Worm (Caenorhabditis elegans) whole organism, young adult: ENCODE measurements around the gene srz-54.

Source experiments
- B0035.1 ChIP-seq: sonication (generic microtip); optimal IDR thresholded peaks from 2 replicates; lab custom pipeline; 2016; ENCODE audit warnings: missing genetic modification characterization, mild to moderate bottlenecking, missing compliant biosample characterization, missing genotype, missing genetic modification reagents
- C17E4.6 ChIP-seq: fragments of 200-800 bp; sonication (Bioruptor generic); IDR thresholded peaks from 2 replicates; pipeline ENCODE4 v1.3.6; 2022; ENCODE audit warnings: missing genetic modification reagents, missing genetic modification characterization, missing compliant biosample characterization
- F37B4.10 ChIP-seq: fragments of 200-800 bp; sonication (Bioruptor generic); IDR thresholded peaks from 2 replicates; pipeline ENCODE4 v1.3.6; 2022; ENCODE audit warnings: missing genetic modification characterization, missing compliant biosample characterization
- F49E8.2 ChIP-seq: sonication (generic microtip); optimal IDR thresholded peaks from 3 replicates; lab custom pipeline; 2017; ENCODE audit warnings: missing genetic modification characterization, mild to moderate bottlenecking, missing compliant biosample characterization, antibody characterized with exemption, moderate library complexity; ENCODE audit not compliant: insufficient read depth
- ama-1 ChIP-seq, 3 experiments: fragments of 150-350 bp in 1 of 3; sonication (generic microtip) in 2 of 3; optimal IDR thresholded peaks; 2 replicates each; lab custom pipeline; 2014 to 2018; ENCODE audit warnings: missing biosample characterization in 2 of 3, missing genetic modification characterization in 2 of 3, missing genetic modification reagents in 2 of 3
- ceh-58 ChIP-seq: fragments of 200-800 bp; sonication (Bioruptor generic); IDR thresholded peaks from 2 replicates; pipeline ENCODE4 v1.3.6; 2022; ENCODE audit warnings: missing genetic modification characterization, missing compliant biosample characterization
- ekl-4 ChIP-seq: fragments of 200-800 bp; sonication (Bioruptor generic); IDR thresholded peaks from 2 replicates; pipeline ENCODE4 v1.3.6; 2022; ENCODE audit warnings: missing genetic modification reagents, missing genetic modification characterization, missing compliant biosample characterization
- madf-10 ChIP-seq: sonication (generic microtip); optimal IDR thresholded peaks from 2 replicates; lab custom pipeline; 2016; ENCODE audit warnings: mild to moderate bottlenecking, missing genetic modification characterization, missing compliant biosample characterization
- mxl-1 ChIP-seq: sonication (generic microtip); optimal IDR thresholded peaks from 2 replicates; lab custom pipeline; 2016; ENCODE audit warnings: missing genetic modification characterization, missing compliant biosample characterization
- nfya-1 ChIP-seq: sonication (generic microtip); optimal IDR thresholded peaks from 2 replicates; lab custom pipeline; 2017; ENCODE audit warnings: antibody characterized with exemption, missing compliant biosample characterization, missing genetic modification characterization, borderline replicate concordance; ENCODE audit not compliant: insufficient read depth
- pha-4 ChIP-seq: fragments of 150-350 bp; sonication (generic microtip); optimal IDR thresholded peaks from 2 replicates; lab custom pipeline; 2014; ENCODE audit warnings: missing biosample characterization, missing genetic modification reagents, missing genetic modification characterization
- xnd-1 ChIP-seq: sonication (generic microtip); optimal IDR thresholded peaks from 2 replicates; lab custom pipeline; 2016; ENCODE audit warnings: missing genotype, missing genetic modification reagents, missing genetic modification characterization, missing compliant biosample characterization
- ztf-25 ChIP-seq: fragments of 200-800 bp; sonication (Bioruptor generic); IDR thresholded peaks from 2 replicates; pipeline ENCODE4 v1.3.6; 2022; ENCODE audit warnings: missing genetic modification reagents, missing genetic modification characterization, missing compliant biosample characterization

- TF ChIP-seq madf-10 (no peak), ceh-58 (GFP tag; lab: Robert Waterston, UW) (no peak), xnd-1 (tag; lab: Kevin White, UChicago) (peak; percentile 84), F49E8.2 (tag; lab: Kevin White, UChicago) (no peak), pha-4 (tag; lab: Kevin White, UChicago) (no peak), nfya-1 (tag; lab: Kevin White, UChicago) (no peak), B0035.1 (tag; lab: Kevin White, UChicago) (no peak), ama-1 (optimal IDR thresholded peaks at IDR 0.05; lab: Kevin White, UChicago) (no peak), ama-1 (GFP tag; optimal IDR thresholded peaks at IDR 0.05; lab: Kevin White, UChicago) (no peak), C17E4.6 (GFP tag; lab: Robert Waterston, UW) (no peak), F37B4.10 (GFP tag; lab: Robert Waterston, UW) (no peak), ztf-25 (no peak), ekl-4 (no peak), mxl-1 (tag; lab: Kevin White, UChicago) (no peak)
Observed at ce11 chrV:16950036-16950435, 30.4 kb upstream of the srz-54 start.
